Worm (Caenorhabditis elegans) whole organism, L4/young adult: ENCODE results near the gene nstp-1.

Experiments
- W03F9.2 ChIP-seq: fragments of 150-350 bp; optimal IDR thresholded peaks from 2 replicates; lab custom pipeline; 2014; ENCODE audit warnings: missing biosample characterization, missing genetic modification characterization
- dao-5 ChIP-seq: sonication (generic microtip); optimal IDR thresholded peaks from 2 replicates; lab custom pipeline; 2016; ENCODE audit warnings: missing genotype, missing genetic modification characterization, moderate library complexity, missing compliant biosample characterization
- him-1 ChIP-seq: sonication (generic microtip); optimal IDR thresholded peaks from 2 replicates; lab custom pipeline; 2016; ENCODE audit warnings: missing genotype, missing genetic modification reagents, missing genetic modification characterization, missing compliant biosample characterization

nstp-1 gene

DNA sequence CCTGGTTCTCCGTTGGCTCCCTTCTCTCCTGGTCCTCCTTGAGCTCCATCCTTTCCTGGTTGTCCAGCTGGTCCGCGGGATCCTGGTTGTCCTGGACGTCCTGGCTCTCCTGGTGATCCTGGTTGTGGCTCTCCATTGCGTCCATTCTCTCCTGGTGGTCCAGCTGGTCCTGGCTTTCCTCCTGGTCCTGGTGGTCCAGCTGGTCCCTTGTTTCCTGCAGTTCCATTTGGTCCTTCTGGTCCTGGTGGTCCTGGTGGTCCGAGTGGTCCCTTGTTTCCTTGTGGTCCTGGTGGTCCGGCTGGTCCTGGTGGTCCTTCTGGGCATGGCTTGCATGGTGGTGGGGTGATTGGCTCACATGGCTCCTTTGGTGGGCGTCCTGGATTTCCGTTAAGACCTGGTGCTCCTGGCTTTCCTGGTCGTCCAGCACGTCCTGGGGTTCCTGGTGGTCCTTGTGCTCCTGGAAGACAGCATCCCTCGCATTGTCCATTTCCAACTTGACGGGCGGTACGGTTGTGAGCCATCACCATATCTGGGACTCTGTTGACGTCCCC, 5.5 kb upstream of the nstp-1 start:
- TF ChIP-seq dao-5 (tag; lab: Kevin White, UChicago) (no peak), him-1 (no peak), W03F9.2 (tag; lab: Kevin White, UChicago) (no peak)

DNA sequence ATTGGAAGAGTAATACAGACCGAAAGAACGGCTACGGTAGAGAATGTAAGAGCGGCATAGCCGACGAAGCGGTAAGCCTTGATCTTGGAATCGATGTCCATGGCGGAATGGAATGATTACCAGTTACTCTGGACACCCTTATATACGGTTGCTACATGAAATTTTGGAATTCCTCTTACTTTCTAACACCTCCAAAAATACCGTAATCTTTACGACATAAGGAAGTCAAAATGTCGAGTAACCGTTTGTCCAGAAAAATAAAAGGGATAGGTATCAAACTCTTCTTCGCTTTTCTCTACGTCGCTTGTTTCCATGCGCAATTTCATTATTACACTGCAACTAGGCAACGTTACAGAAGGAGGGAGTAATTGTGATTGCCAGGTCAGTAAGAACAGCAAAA, 5.0 kb upstream of the nstp-1 start, which contains the start of gene col-119:
col-119 (minus strand) TSS at position 101 of the 400 bp plus-strand sequence.
- TF ChIP-seq W03F9.2 (tag; lab: Kevin White, UChicago), result no peak
- TF ChIP-seq dao-5 (tag; lab: Kevin White, UChicago), result no peak
- TF ChIP-seq him-1, result no peak

DNA sequence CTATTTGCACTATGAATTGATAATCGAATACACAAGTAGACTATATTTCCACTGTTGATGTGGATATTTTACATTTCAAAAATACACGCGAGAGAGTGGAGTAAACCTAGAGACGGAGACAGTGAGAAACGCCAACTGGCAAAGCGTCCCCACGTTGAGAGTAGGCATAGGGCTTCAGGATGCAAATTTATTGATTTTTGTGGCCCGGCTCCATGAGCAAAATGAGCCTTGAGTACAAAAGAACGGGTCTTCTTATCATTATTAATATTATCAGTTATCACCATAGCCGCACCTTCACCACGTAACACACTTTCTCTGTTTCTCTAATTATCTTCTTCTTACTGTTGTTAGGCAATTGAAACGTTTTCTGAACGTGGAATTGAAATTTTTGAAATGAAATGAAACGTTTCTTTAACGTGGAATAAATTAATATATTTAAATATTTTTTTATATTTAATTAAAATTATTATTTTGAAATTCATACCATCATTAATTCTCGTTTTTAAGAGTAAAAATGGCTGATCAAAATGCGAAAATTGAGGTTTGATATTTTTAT, 2.2 kb downstream of the nstp-1 start, which contains the start of gene bre-1:
bre-1 (plus strand) TSS at position 506 of the 556 bp plus-strand sequence.
- TF ChIP-seq W03F9.2 (tag; lab: Kevin White, UChicago) (no peak), dao-5 (tag; lab: Kevin White, UChicago) (no peak), him-1 (no peak)

DNA sequence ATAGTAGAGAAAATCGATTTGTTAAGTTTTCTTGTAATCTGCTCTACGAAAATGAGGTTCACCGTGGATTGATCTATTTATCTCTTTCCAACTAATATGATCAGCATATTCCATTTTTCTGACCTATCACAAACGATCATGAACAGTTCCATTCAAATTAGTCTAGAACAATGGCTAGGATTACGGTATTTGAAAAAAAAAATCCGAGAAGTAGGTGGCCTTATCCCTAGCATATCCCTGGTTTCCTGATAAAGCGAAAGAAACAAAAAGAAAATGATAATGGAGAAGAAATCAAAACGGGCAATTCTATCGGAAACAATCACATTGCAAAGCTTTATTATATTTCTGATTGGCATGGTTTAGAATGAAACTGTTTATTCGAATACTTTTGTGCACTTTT, 8.1 kb downstream of the nstp-1 start, which contains the start of gene mltn-12:
mltn-12 (plus strand) TSS at position 301 of the 400 bp plus-strand sequence.
- TF ChIP-seq W03F9.2 (tag; lab: Kevin White, UChicago) (no peak), him-1 (no peak), dao-5 (tag; lab: Kevin White, UChicago) (no peak)

DNA sequence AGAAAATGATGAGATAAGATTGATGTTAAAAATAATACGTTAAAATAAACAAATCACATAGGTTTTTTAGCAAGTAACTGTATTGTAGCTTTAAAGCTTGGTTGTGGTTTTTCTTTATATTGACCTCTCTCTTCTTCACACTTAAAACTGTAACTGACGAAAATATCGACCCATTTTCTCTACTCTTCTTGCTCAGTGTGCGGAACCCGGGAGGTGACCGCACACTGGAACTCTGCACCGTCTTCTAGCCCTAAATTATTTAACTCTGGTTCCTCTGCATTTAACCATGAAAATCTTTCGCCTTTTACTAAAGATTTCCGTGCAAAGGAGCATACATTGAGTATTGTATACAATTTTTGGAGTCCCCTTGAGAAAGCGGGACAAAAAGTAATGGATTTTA, 9.8 kb downstream of the nstp-1 start:
- TF ChIP-seq him-1, result no peak
- no peak for TF ChIP-seq W03F9.2 (tag; lab: Kevin White, UChicago)
- no peak for TF ChIP-seq dao-5 (tag; lab: Kevin White, UChicago)

DNA sequence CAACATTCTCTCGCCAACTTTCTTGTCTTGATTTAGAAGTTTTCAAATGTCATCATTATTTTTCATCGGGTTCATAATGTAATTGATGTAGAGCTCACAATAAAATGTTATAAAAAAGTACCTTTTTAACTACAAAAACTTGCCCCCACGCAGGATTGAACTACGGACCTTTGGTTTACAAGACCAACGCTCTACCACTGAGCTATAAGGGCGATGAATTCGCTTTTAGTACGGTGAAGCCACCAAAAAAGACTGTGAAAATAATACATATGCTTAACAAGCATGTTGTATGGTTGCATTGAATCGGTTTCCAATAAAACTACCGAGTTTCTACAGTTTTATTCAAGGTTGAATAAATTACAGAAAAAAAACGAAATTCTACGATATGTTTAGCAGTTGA, 16.0 kb downstream of the nstp-1 start:
- TF ChIP-seq W03F9.2 (tag; lab: Kevin White, UChicago), result no peak
- no peak for TF ChIP-seq dao-5 (tag; lab: Kevin White, UChicago)
- TF ChIP-seq him-1, result no peak

DNA sequence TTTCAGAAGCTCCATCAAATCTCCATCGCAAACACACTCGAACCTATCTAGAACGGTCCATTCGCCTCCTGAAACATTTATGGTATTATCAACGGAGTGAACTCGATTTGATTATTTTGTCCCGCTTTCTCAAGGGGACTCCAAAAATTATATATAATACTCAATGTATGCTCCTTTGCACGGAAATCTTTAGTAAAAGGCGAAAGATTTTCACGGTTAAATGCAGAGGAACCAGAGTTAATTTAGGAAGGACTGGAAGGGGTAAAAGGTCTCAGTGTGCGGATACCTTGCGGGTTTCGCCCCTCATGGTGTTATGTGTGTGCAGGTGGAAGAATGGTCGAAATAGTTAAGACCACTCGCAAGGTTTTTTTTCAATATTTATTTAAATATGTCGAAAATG, 16.5 kb downstream of the nstp-1 start:
- TF ChIP-seq him-1 (no peak), W03F9.2 (tag; lab: Kevin White, UChicago) (no peak), dao-5 (tag; lab: Kevin White, UChicago) (no peak)

DNA sequence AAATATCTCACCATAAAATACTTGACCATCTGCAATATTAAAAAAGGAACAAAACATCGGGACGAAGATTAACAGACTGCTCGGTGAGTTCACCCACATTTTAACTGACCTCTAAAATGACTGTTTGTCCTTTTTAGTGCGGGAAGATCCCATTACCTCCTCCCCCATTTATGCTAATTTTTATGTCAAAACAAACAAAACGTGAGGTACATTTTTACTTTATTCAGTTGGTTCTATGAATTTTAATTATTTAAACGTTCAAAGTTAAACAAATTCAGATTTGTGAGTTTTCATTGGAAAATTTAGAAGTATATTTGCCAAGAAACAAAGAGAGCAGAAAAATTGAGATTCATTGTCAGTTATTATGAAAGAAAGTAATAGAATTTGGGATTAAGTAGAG, 18.0 kb downstream of the nstp-1 start, which contains the start of gene C53D6.8:
C53D6.8 (minus strand) TSS at position 101 of the 400 bp plus-strand sequence.
- no peak for TF ChIP-seq dao-5 (tag; lab: Kevin White, UChicago)
- no peak for TF ChIP-seq him-1
- no peak for TF ChIP-seq W03F9.2 (tag; lab: Kevin White, UChicago)

DNA sequence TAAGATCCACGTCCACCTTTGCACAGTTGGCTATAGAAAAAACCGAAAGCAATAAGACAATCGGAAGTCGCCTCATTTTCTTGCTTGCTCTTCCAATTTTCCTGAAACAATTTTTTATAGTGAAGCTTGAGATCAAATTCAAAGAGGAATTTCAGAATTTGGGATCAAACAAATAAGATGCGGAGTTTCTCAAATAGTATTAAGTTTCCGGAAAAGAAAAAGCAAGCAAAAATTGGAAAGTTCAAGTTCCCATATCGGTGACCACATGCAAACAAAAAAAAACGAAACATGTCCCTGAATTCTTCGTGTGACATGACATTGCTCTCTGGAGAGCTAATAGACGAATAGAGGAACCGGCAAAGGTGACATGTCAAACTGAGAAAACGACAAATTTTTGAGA, 20.6 kb downstream of the nstp-1 start, which contains the start of gene unc-129:
unc-129 (minus strand) TSS at position 101 of the 400 bp plus-strand sequence.
- TF ChIP-seq W03F9.2 (tag; lab: Kevin White, UChicago) (no peak), dao-5 (tag; lab: Kevin White, UChicago) (no peak), him-1 (no peak)

DNA sequence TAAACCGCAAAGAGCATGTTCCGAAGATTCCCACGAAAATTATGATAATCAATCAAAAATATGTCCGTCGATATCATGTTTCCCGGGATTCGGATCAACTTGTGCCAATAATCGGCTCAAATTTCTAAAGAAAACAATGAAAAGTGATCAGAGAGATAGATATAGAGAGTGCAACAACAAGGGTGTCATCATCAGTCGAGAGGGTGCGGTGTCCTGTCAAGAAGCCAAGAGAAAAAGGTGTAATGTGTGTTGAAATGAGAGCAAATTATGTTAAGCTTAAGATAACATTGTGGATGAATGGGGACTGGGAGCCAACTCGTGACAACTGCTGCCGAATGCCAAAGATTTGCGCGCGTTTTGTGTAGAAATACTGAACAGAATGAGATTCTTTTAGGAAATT, 23.3 kb downstream of the nstp-1 start:
- TF ChIP-seq dao-5 (tag; lab: Kevin White, UChicago) (no peak), him-1 (no peak), W03F9.2 (tag; lab: Kevin White, UChicago) (no peak)

DNA sequence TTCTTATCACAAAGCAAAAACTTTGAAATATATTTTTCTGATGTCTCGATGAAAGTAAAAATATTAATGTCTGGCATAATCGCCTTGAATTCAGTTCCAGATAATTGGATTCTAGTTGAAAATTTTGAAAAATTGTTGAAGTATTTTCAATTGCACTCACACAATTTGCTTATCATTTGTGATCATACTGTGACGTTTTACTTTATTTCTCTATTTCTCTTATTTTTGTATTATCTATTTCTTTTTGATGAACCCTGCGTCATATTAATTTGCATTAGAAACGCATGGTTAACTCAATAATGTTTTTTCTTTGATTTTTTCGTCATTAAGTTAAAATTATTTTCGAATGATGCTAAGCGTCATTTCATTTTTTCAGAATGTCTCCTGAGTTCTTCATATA, 25.6 kb downstream of the nstp-1 start, which contains the start of gene C53D6.11:
C53D6.11 (plus strand) TSS at position 328 of the 400 bp plus-strand sequence.
- TF ChIP-seq W03F9.2 (tag; lab: Kevin White, UChicago), result no peak
- no peak for TF ChIP-seq dao-5 (tag; lab: Kevin White, UChicago)

DNA sequence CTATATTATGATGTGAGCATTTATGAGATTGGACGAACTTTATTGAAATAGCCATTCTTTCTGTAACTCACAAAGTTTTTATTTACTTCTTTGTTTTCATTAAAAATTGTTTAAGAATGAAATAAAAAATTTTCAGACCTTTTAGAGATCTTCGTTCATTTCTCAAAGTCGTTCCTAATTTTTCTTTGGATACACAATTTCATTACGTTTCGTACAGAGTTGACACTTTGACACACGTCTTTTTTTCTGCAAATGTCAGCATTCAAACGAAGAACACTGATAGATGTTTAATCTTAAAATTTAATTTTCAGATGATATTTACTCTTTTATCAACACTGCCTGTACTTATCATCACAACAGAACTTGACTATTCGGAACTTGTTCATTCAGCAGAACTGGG, 31.8 kb downstream of the nstp-1 start, which contains the start of gene acc-2:
acc-2 (plus strand) TSS at position 301 of the 400 bp plus-strand sequence.
- TF ChIP-seq W03F9.2 (tag; lab: Kevin White, UChicago) (no peak), him-1 (no peak)

DNA sequence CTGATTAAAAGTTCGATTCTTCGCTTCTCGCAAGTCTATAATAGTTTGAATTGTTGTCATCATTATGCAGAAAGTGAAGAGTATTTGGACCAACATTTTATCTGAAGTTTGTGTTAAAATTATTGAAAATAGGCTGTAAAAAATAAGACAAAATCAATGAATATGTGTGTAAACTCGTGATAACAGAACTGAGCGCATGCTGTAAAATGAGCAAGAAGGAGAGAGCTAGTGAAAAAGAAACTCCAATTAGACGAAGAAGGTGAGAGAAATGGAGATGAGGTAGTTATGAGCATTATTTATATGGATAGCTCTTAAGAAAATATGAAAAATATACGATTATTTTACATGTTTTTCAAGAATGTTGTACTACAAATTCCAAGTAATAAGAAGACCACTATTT, 36.2 kb downstream of the nstp-1 start, which contains the start of gene C53D6.4:
C53D6.4 (minus strand) TSS at position 101 of the 400 bp plus-strand sequence.
- TF ChIP-seq dao-5 (tag; lab: Kevin White, UChicago), result no peak

DNA sequence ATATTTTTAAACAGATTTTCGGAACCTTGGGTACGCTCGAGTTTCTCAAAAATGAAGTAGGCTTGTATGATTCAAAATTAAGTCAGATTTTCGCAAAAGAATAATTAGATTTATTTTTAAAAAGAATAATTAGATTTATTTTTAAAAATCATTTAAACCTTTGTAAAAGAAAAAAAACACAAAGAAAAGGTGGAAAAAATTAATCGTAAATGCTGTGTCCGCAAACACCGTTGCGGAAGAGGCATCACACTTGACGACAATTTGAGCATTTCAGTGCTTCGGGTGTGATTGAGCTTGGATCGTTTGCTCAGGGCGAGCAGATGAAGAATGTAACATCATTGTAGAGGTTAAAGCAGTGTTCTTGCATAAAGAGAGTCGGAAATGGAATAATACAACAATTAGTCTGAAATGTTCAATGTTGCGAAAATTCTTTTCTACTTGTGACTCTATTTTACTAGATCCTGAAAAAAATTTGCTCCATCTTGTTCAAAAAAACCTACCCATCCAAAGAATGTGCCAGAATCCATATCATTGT, 36.6 kb downstream of the nstp-1 start:
- TF ChIP-seq him-1 (no peak), W03F9.2 (tag; lab: Kevin White, UChicago) (no peak), dao-5 (tag; lab: Kevin White, UChicago) (no peak)
